Fruit fly (Drosophila melanogaster): ENCODE results near the gene Mkp.

DNA sequence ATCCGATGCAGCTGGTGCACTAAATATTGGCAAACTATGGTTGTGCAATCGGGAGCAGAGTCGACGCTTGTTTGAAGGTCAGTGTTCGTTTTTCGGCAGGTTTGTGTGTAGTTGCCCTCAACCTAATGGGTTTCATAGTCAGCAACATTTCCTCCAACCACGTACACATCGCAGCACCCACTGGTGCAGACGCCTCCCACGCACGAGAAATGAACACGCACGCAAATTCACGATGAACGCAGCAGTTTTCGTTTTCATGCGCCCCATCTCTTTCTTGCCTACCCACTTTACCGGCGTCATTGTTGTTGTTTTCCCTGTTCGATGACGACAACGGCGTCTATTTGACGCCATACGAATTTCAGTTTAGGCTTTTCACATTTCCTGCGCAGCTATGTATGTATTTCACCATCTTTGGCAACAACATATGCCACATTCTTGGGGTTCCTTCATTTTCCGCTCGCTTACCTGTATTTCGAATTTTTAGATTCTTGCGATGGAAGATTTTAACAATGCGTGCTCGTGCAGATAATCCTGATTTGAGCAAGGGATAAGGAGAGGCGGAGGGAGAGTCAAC lies 46.7 kb downstream of the Mkp start:
- TF ChIP-seq CG13296 (GFP tag; optimal IDR thresholded peaks at IDR 0.05) (no peak), CG7271 (tag; optimal IDR thresholded peaks at IDR 0.05) (no peak), sens-2 (GFP tag; IDR thresholded peaks at IDR 0.05) (no peak)

Data from whole organism, embryonic.